Worm (Caenorhabditis elegans) whole organism, L4/young adult: ENCODE measurements around the gene rpl-35.

Experiments used
- dao-5 ChIP-seq: sonication (generic microtip); optimal IDR thresholded peaks from 2 replicates; lab custom pipeline; 2016; ENCODE audit warnings: missing genotype, missing genetic modification characterization, moderate library complexity, missing compliant biosample characterization
- him-1 ChIP-seq: sonication (generic microtip); optimal IDR thresholded peaks from 2 replicates; lab custom pipeline; 2016; ENCODE audit warnings: missing genotype, missing genetic modification reagents, missing genetic modification characterization, missing compliant biosample characterization

DNA sequence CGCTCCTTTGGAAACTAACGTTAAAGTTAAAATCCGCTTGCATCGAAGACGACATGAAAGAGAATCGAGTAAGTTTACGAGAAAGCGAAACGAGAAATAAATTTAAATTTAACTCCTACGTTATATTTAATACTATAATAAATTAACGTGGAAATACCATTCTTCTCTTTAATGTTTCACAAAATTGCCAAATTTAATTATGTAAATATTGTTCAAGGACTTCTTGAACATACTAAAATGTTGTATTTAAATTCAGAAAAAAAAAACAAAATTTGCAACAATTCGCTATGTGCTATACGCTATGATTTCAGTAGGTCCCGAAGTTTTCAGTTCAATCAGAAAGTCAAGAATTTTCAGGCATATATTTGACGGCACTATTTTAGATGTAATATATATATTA, 42.0 kb downstream of the rpl-35 start, which contains the start of gene ZK688.10:
- TF ChIP-seq him-1 (tag; lab: Kevin White, UChicago): no peak
- TF ChIP-seq dao-5 (tag; lab: Kevin White, UChicago): no peak
